Worm (Caenorhabditis elegans): Measurements from ENCODE around the gene spp-24.

spp-24 gene

DNA sequence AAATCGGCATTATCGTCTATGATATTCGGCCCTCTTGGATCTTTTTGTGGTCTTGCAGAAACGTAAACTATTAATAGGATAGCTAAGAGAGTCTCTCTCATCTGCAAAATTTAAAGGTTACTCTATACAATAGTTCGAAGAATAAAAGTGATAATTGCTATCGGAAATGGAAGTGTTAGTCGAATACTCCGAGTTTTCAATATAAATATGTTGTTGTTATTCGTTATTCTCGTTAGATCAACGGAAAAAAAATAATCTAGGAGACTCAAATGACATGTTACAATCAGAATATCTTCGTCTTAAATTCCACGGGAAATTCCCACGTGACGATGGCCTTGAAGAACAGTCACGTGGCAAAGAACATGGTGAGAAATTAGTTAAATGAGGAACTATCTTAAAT lies 15.9 kb upstream of the spp-24 start, which contains the start of gene tre-5:
tre-5 (minus strand) TSS at position 101 of the 400 bp plus-strand sequence.
- TF ChIP-seq unc-62 (GFP tag; optimal IDR thresholded peaks at IDR 0.05), result no peak

DNA sequence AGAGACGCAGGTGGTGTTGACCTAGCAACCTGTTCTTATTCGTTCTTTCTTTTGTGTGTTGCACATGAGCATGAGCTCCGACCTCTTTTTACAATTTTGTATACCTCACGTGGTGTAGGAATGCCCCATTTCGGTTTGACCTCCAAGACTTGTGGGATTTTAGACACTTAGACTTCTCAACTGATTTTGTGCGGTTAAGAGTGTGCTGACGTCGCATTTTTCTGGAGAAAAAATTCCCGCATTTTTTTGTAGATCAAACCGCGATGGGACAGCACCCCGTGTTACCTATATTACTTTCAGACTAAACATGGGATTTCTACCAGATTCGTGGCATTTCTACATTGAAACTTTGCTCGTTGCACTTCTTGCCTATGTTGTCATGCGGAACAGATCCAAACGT lies 12.0 kb upstream of the spp-24 start, which contains the start of gene sptl-1:
sptl-1 (plus strand) TSS at position 301 of the 400 bp plus-strand sequence.
- no peak for TF ChIP-seq unc-62 (GFP tag; optimal IDR thresholded peaks at IDR 0.05)

DNA sequence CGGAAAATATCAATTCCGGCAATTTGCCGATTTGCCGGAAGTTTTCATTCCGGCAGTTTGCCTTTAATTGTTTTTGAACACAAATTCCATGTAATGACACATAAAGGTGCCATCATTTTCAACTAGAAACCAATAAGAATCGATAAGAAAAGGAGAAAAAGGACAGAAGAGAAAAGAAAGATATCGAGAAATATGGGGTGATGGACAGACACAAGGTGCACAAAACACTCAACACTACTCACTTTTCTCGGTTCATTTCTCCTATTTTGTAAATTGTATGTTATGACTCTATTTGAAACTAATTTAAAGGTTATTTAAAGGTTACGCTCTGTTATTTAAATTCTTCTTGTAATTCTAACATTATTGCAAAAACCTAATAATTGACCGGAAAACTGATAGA lies 11.5 kb upstream of the spp-24 start:
- TF ChIP-seq unc-62 (GFP tag; optimal IDR thresholded peaks at IDR 0.05), result no peak

DNA sequence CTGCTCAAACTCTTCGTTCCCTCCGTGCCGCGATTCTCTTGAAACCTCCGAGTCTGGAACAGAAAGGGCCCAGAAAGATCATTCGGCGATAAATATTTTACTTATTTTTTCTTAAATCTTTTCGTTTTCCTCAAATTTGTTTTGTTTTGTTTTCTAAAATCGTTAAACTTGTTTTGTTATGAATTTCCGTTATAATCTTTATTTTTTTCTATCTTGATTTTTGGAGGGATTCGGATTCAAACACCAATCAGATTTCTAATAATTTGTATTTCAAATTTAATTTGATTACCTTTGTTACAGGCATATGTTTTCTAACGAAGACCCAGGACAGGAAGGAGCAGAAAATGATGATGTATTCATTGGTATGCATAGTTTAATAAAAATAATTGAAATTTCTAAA lies 7.9 kb upstream of the spp-24 start, which contains the start of gene C23H3.5:
C23H3.5 (plus strand) TSS at position 301 of the 400 bp plus-strand sequence.
- TF ChIP-seq unc-62 (GFP tag; optimal IDR thresholded peaks at IDR 0.05), result no peak

DNA sequence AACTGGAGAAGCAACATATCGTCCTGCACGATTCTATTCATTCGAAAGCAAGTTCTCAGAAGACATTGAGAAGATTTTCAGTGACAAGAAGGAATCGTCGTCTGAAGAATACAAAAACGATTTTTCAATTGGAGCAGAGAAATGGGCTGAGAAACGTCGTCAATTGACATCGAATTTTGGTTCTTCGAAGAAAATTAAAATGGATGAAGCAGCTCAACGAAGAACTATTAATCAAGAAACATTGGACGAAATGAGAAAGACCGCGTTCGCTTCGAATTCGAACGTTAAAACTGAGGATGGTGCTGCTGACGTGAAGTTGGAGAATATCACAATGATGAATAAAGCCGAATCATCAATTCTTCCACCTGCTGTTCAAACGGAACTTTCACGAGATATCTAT lies 6.8 kb upstream of the spp-24 start, which contains the start of gene rpt-4:
rpt-4 (minus strand) TSS at position 101 of the 400 bp plus-strand sequence.
- no peak for TF ChIP-seq unc-62 (GFP tag; optimal IDR thresholded peaks at IDR 0.05)

DNA sequence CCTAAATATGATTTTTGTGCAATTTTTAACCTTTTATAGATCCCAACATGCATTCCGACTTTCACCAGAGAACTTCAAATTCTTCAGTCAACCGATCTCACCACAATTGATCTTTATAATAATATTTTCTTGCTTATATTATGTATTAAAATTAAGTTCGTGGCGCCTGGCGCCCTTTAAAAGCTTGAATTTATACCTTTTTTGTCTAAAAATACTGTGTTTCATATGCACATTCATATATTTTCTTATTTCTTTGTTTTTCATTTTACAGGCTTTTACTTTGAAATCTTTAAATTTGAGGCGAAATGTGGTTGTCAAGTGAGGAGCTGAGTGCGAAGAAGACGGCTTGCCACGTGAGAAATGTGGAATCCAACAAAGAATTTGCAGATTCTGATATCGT lies 5.4 kb upstream of the spp-24 start, which contains the start of gene rpoa-49:
rpoa-49 (plus strand) TSS at position 301 of the 400 bp plus-strand sequence.
- no peak for TF ChIP-seq unc-62 (GFP tag; optimal IDR thresholded peaks at IDR 0.05)

DNA sequence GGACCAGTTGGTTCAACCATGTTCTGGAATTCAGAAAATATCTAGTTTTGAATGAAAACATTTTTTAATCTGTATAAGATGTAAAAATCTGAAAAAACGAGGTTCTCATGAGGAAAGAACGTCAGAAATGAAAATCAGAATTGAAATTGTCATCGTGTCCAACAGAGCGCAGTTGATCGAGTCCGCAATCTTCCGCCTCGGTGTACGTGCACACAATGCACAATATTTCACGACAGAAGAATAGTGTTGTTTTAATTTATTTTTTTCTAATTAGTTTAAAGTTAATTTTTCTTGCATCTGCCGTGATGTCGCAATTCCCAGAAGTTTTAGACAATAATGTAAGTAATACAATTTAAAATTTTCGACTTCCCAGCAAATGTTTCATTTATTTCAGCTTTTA lies 4.3 kb upstream of the spp-24 start, which contains the start of gene nfyc-1:
nfyc-1 (plus strand) TSS at position 268 of the 400 bp plus-strand sequence.
- no peak for TF ChIP-seq unc-62 (GFP tag; optimal IDR thresholded peaks at IDR 0.05)

DNA sequence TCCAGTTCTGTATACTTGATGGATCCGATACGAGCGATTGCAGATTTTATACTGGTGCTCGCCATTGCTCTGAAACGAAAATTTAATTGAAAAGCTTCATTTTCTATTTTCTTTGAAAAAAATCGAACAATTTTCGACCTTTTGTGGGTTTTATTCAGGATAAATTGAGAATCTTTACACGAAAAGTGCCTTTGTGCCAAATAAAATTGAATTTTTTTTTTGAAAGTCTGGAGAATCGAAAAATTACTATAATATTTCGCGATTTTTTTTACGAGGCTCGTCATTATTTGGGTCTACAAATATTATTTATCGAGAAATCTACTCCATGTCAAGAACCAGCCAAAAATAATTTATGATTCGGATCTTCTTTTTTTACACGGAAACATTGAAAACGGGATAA lies 2.6 kb upstream of the spp-24 start, which contains the start of gene F23F1.10:
F23F1.10 (minus strand) TSS at position 69 of the 400 bp plus-strand sequence.
- TF ChIP-seq unc-62 (GFP tag; optimal IDR thresholded peaks at IDR 0.05), result no peak

DNA sequence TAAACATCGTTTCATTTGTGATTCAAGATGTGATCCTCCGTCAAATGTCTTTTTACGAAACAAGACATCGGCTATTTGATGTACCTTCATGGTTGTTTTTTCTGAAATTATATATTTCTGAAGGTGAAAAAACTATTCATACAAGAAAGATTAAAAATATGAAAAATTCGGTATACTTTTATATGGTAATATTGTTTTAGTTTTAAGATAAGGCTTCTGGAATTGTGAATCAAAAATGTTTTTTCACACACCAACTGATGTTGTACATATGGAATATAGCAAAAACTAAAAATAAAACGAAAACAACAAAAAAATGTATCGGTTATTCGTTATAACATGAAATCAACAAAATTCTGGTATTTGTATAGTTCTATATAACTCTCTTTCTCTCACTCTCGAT lies 2.1 kb downstream of the spp-24 start, which contains the start of gene F23F1.6:
F23F1.6 (minus strand) TSS at position 101 of the 400 bp plus-strand sequence.
- TF ChIP-seq unc-62 (GFP tag; optimal IDR thresholded peaks at IDR 0.05), result no peak

DNA sequence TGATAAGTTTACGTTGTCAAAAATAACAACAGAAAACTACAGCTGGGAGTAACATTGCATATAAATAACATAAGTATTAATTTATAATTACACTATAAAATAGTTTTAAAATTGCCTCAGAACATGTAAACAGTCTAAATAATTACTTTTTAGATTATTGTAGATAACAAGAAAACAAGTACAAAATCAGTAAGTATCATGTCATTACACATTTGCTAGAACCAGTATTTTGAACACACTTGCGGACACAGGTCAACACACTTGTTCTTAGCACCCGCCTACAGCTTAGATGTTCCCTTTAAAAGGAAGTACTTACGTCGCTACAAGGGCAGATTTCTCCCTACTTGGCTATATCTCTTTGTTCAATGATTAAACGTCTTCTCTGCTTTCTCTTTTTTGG lies 5.4 kb downstream of the spp-24 start, which contains the start of gene F23F1.2:
F23F1.2 (plus strand) TSS at position 301 of the 400 bp plus-strand sequence.
- no peak for TF ChIP-seq unc-62 (GFP tag; optimal IDR thresholded peaks at IDR 0.05)

DNA sequence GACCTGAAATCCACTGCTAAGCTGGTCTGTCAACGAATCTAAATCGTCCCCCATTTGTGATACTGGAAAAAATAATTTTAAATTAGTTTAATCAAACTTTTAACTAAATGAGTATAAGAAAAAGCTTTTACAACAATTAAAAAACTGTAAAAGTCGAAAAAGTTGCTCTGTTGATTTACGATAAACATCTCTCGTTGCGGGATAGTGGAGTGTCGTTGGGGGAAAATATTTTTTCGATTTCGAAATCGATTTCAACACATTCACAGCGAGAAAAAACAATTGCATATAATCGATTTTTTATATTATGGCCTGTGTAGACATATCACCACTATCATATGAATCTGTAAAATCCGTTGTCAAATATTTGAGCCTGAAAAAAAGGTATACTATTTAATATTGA lies 7.8 kb downstream of the spp-24 start, which contains the start of the genes F23F1.5 and fbxc-54:
F23F1.5 (minus strand) TSS at position 64 of the 400 bp plus-strand sequence.
fbxc-54 (plus strand) TSS at position 199 of the 400 bp plus-strand sequence.
- TF ChIP-seq unc-62 (GFP tag; optimal IDR thresholded peaks at IDR 0.05), result no peak

DNA sequence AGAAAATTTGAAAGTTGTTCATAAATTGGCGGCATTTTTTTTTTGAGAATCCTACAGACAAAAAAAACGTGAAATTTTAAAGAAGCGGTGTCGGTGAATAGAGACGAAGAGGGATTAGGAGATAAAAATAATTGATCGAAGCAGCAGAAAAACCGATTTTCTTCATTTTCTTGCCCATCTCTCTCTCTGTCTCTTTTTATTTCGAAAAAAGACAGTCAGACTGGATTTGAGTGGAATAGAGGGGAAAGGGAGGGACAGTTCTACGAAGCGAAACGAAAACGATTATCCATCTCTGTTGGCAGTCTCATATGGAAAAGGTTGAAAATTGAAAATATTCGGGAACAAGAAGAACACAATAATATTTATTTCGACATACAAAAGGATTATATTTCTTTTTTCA lies 9.8 kb downstream of the spp-24 start:
- no peak for TF ChIP-seq unc-62 (GFP tag; optimal IDR thresholded peaks at IDR 0.05)

DNA sequence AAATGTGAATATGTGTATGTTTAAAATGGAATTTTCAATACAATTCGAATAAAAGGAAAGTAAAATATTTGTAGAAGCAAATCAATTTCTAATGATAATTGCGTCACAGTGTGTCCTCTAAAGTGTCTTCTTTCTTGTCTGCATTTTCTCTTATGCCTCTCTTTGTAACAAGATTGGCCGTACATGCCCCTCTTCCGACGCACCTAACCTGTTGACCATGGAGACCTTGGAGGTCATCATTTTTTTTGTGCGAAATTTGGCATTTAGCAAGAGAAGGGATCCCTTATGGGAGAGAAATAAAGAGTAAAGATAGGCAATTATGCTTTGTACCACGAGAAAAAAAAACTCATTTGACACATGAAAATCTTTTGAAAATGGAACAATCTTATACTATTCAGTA lies 11.1 kb downstream of the spp-24 start, which contains the start of gene F23F1.4:
F23F1.4 (minus strand) TSS at position 141 of the 400 bp plus-strand sequence.
- no peak for TF ChIP-seq unc-62 (GFP tag; optimal IDR thresholded peaks at IDR 0.05)

DNA sequence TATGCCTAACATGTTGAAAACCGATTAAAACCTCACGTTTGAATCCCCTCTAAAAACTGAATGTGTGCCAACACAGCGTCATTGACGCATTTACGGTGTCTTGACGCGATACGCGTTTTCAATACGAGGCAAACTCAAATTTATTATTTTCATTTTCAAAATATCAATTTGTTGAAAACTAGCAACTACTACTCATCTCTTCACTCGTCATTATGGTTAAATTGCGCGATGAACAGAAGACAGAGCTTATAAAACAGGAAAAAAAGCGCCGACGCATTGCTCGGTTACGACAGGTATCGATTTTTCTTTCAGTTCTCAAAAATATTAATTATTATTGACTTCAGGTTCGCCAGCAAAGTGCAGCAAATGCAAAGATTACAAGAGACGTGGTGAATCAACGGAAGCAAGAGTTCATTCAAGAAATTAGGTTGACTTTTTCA lies 14.8 kb downstream of the spp-24 start, which contains the start of gene enee-1:
enee-1 (plus strand) TSS at position 108 of the 440 bp plus-strand sequence.
- TF ChIP-seq unc-62 (GFP tag; optimal IDR thresholded peaks at IDR 0.05), result no peak

DNA sequence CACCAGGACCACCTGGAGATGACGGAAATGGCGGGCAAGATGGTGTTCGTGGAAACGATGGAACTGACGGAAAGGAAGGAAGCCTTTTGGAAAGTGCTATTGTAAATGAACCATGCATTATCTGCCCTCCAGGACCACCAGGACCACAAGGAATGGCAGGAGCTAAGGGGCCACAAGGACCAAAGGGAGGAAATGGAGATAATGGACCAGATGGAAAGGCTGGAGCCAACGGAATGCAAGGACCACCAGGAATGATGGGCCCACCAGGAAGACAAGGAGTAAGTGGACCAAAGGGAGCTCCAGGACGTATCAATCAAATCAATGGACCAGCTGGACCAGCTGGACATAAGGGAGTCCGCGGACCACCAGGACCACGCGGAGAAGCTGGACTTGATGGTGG lies 15.6 kb downstream of the spp-24 start:
- no peak for TF ChIP-seq unc-62 (GFP tag; optimal IDR thresholded peaks at IDR 0.05)

DNA sequence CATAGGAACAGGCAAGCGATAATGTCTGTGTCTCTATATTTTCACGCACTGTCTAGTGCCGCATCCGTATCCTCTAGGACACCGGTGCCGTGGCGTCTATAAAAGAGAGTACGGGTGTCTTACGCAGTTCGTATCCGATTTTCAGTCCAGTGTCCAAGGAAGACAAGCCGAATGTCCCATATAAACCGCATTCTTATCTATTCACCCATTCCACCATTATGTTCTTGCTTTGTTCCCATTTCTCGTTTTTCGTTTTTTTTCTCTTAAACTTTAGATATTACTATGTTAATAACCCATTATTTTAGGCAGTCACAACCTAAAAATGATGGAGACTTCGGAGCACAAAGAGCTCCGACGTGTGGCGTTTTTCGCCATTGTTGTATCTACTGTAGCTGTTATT lies 16.3 kb downstream of the spp-24 start, which contains the start of gene sqt-2:
sqt-2 (plus strand) TSS at position 301 of the 400 bp plus-strand sequence.
- TF ChIP-seq unc-62 (GFP tag; optimal IDR thresholded peaks at IDR 0.05), result no peak

DNA sequence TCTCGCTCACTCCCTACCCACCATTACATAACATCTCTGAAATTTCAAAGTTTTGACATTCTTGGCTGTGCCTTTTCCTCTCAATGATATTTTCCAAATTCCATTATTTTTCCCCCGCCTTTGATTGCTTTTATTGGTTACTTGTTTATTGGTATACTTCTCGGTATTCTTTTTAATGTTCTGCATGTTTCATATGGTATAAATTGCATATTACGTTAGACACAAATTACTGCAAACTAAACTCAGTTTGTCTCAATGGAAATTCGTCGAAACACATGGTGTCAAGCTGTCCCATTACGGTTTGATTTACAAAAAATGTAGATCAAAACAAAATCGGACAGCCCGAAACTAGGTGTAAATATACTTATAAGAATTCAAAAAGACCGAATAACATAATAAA lies 17.4 kb downstream of the spp-24 start:
- no peak for TF ChIP-seq unc-62 (GFP tag; optimal IDR thresholded peaks at IDR 0.05)

All from whole organism, dauer.